Worm (Caenorhabditis elegans): Measurements from ENCODE around the gene F15H10.7.
A peak's percentile ranks its signal among the peaks of the same experiment; 100 is the strongest.

Gene F15H10.7

DNA sequence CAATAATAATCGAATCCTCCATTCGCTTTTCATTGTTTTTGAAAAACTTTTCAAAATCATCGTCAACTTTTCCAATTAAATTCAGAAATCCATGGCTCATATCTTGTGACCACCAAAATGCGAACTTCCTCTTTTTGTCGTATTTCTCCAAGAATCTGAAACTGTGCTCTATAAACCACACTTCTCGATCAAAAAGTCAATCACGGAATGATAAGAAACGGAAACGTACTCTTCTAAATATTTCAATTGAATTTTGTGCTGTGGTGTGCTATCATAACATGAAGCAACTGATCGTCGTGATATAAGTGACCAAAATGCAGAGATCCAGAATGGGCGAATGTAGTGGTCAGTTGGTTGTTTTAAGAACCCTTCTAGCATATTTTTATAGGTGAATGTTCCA is 1.5 kb downstream of the F15H10.7 start:
- TF ChIP-seq lin-35 (GFP tag; optimal IDR thresholded peaks at IDR 0.05) (no peak), lir-3 (tag; optimal IDR thresholded peaks at IDR 0.05; ENCODE audit: poor library complexity) (no peak), sptf-1 (tag; optimal IDR thresholded peaks at IDR 0.05) (no peak), mab-9 (GFP tag; IDR thresholded peaks at IDR 0.05) (no peak), aha-1 (tag; optimal IDR thresholded peaks at IDR 0.05) (no peak), snpc-4 (tag; optimal IDR thresholded peaks at IDR 0.05) (no peak)

DNA sequence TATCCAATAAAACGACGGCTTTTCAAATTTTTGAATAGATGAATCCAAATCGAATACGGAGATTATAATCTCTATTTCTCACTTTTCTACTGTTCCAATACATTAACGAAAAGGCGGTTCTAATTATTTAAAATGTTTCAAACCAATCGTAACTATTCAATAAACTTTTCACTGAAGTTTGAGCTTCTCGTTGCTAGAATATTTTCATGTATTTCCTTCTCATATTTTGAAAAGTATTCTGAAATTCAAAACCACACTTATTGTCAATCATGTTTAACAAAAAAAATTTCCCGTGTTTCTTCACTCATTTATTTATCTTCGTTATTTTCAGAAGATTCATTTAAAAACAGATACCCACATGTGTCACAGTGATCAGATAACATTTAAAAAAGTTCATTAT is 3.4 kb downstream of the F15H10.7 start, which contains the start of gene F15H10.8:
Gene F15H10.8 (minus strand): TSS at position 101 of the 400 bp plus-strand sequence.
- TF ChIP-seq lin-14 (GFP tag; optimal IDR thresholded peaks at IDR 0.05) (no peak), efl-3 (GFP tag; optimal IDR thresholded peaks at IDR 0.05) (no peak), tlp-1 (tag; optimal IDR thresholded peaks at IDR 0.05) (no peak), sox-4 (tag; optimal IDR thresholded peaks at IDR 0.05) (no peak), lir-3 (tag; optimal IDR thresholded peaks at IDR 0.05; ENCODE audit: poor library complexity) (no peak), nhr-28 (tag; optimal IDR thresholded peaks at IDR 0.05) (no peak), efl-1 (optimal IDR thresholded peaks at IDR 0.05) (no peak), efl-1 (GFP tag; optimal IDR thresholded peaks at IDR 0.05 in 1 of 2) (no peak)

DNA sequence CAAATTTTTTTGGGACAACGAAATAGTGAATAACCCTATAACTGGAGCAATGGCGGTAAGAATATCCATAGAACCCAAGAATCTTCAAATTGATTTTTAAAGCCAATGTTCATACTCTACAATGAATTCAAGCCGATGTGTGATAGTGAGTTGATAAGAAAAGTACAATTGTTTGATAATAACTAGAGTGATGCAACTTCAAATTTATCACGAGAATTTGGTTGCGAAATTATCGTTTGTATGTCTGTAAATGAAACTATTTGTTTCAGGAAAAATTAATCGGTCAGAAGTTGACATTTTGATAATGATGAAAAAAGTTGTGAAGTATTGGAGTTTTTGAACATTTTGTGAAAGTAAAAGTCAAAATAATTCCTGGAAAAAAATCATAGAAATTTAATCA is 6.9 kb downstream of the F15H10.7 start:
- no peak for TF ChIP-seq nhr-77 (tag; optimal IDR thresholded peaks at IDR 0.05)
- no peak for TF ChIP-seq mab-9 (GFP tag; IDR thresholded peaks at IDR 0.05)
- no peak for TF ChIP-seq fkh-8 (tag; optimal IDR thresholded peaks at IDR 0.05)
- TF ChIP-seq lin-14 (GFP tag; optimal IDR thresholded peaks at IDR 0.05), result no peak
- peak in 1 of 2 experiments; percentile 49 for TF ChIP-seq lin-35 (GFP tag; optimal IDR thresholded peaks at IDR 0.05)
- peak; percentile 1 for TF ChIP-seq nhr-90 (tag; optimal IDR thresholded peaks at IDR 0.05; ENCODE audit: poor library complexity)
- TF ChIP-seq nhr-12 (tag; optimal IDR thresholded peaks at IDR 0.05), result no peak
- TF ChIP-seq mdl-1 (tag; optimal IDR thresholded peaks at IDR 0.05), result no peak
- TF ChIP-seq ztf-4 (tag; optimal IDR thresholded peaks at IDR 0.05), result no peak
- TF ChIP-seq C04F5.9 (tag; optimal IDR thresholded peaks at IDR 0.05), result no peak
- peak; percentile 72 for TF ChIP-seq pqm-1 (tag; optimal IDR thresholded peaks at IDR 0.05)
- TF ChIP-seq sox-4 (tag; optimal IDR thresholded peaks at IDR 0.05), result no peak
- TF ChIP-seq nhr-84 (tag; optimal IDR thresholded peaks at IDR 0.05), result no peak
- TF ChIP-seq ceh-82 (tag; optimal IDR thresholded peaks at IDR 0.05), result no peak
- TF ChIP-seq aha-1 (tag; optimal IDR thresholded peaks at IDR 0.05), result no peak
- peak; percentile 93 for TF ChIP-seq elt-2 (tag; optimal IDR thresholded peaks at IDR 0.05)
- TF ChIP-seq unc-98 (GFP tag; IDR thresholded peaks at IDR 0.05), result no peak
- TF ChIP-seq nhr-11 (tag; optimal IDR thresholded peaks at IDR 0.05), result no peak
- no peak for TF ChIP-seq tlp-1 (tag; optimal IDR thresholded peaks at IDR 0.05)
- peak; percentile 16 for TF ChIP-seq nhr-71 (tag; optimal IDR thresholded peaks at IDR 0.05)
- TF ChIP-seq zag-1 (tag; optimal IDR thresholded peaks at IDR 0.05), result no peak
- TF ChIP-seq nhr-20 (tag; optimal IDR thresholded peaks at IDR 0.05), result peak; percentile 73
- no peak for TF ChIP-seq sptf-1 (tag; optimal IDR thresholded peaks at IDR 0.05)
- no peak for TF ChIP-seq fkh-4 (tag; optimal IDR thresholded peaks at IDR 0.05; ENCODE audit: borderline replicate concordance)
- TF ChIP-seq elt-3 (tag; optimal IDR thresholded peaks at IDR 0.05), result no peak
- TF ChIP-seq tbx-2 (tag; optimal IDR thresholded peaks at IDR 0.05), result no peak
- TF ChIP-seq mep-1 (tag; optimal IDR thresholded peaks at IDR 0.05), result no peak
- no peak for TF ChIP-seq F16B12.6 (tag; optimal IDR thresholded peaks at IDR 0.05)
- no peak for TF ChIP-seq isw-1 (GFP tag; IDR thresholded peaks at IDR 0.05)
- TF ChIP-seq fkh-10 (GFP tag; optimal IDR thresholded peaks at IDR 0.05), result no peak
- TF ChIP-seq skn-1 (tag; optimal IDR thresholded peaks at IDR 0.05), result no peak
- TF ChIP-seq hpl-2 (GFP tag; optimal IDR thresholded peaks at IDR 0.05), result no peak
- TF ChIP-seq dsc-1 (tag; optimal IDR thresholded peaks at IDR 0.05), result no peak
- no peak for TF ChIP-seq unc-62 (GFP tag; optimal IDR thresholded peaks at IDR 0.05)
- TF ChIP-seq lin-15B (tag; optimal IDR thresholded peaks at IDR 0.05), result no peak
- TF ChIP-seq egl-27 (tag; optimal IDR thresholded peaks at IDR 0.05), result no peak
- TF ChIP-seq grh-1 (GFP tag; IDR thresholded peaks at IDR 0.05), result no peak
- TF ChIP-seq nhr-28 (tag; optimal IDR thresholded peaks at IDR 0.05), result no peak

Measured in whole organism, L1 larva.